Fruit fly (Drosophila melanogaster) whole organism, embryonic: Measurements from ENCODE around the gene CG12054.
A peak's percentile ranks its signal among the peaks of the same experiment; 100 is the strongest.

Source experiments
- Bdp1 ChIP-seq: fragments of 200-800 bp; sonication (Bioruptor generic); optimal IDR thresholded peaks from 3 replicates; lab custom pipeline; 2016; ENCODE audit warnings: missing biosample characterization, missing genetic modification characterization
- CG10209 ChIP-seq: fragments of 200-800 bp; sonication (Bioruptor generic); optimal IDR thresholded peaks from 3 replicates; lab custom pipeline; 2017; ENCODE audit warnings: missing biosample characterization, mild to moderate bottlenecking, missing genetic modification characterization, missing genetic modification reagents
- CG10321 ChIP-seq: fragments of 200-800 bp; sonication (Bioruptor generic); IDR thresholded peaks from 2 replicates; pipeline ENCODE4 v1.3.6; 2022; ENCODE audit warnings: missing biosample characterization, missing genetic modification characterization
- CG10959 ChIP-seq: fragments of 200-800 bp; sonication (Bioruptor generic); IDR thresholded peaks from 2 replicates; pipeline ENCODE4 v1.3.6; 2022; ENCODE audit warnings: missing biosample characterization, missing genetic modification characterization
- CG11398 ChIP-seq: fragments of 200-800 bp; sonication (Bioruptor generic); optimal IDR thresholded peaks from 2 replicates; lab custom pipeline; 2016; ENCODE audit warnings: missing biosample characterization, missing genetic modification characterization
- CG11695 ChIP-seq: fragments of 200-800 bp; sonication (Bioruptor generic); IDR thresholded peaks from 3 replicates; pipeline ENCODE4 v1.3.6; 2022; ENCODE audit warnings: missing biosample characterization, missing genetic modification characterization
- CG14014 ChIP-seq: fragments of 200-800 bp; sonication (Bioruptor generic); IDR thresholded peaks from 2 replicates; pipeline ENCODE4 v1.3.6; 2022; ENCODE audit warnings: missing biosample characterization, missing genetic modification characterization
- CG16863 ChIP-seq: fragments of 200-800 bp; sonication (Bioruptor generic); optimal IDR thresholded peaks from 3 replicates; lab custom pipeline; 2016; ENCODE audit warnings: missing biosample characterization, missing genetic modification characterization
- CG18011 ChIP-seq: fragments of 200-800 bp; sonication (Bioruptor generic); optimal IDR thresholded peaks from 2 replicates; lab custom pipeline; 2017; ENCODE audit warnings: missing biosample characterization, missing genetic modification characterization, mild to moderate bottlenecking, moderate library complexity, missing genotype
- CG2116 ChIP-seq: fragments of 200-800 bp; sonication (Bioruptor generic); optimal IDR thresholded peaks from 3 replicates; lab custom pipeline; 2018; ENCODE audit warnings: missing biosample characterization, mild to moderate bottlenecking, missing genetic modification characterization
- CG2202 ChIP-seq: fragments of 200-800 bp; sonication (Bioruptor generic); optimal IDR thresholded peaks from 2 replicates; lab custom pipeline; 2018; ENCODE audit warnings: missing biosample characterization, mild to moderate bottlenecking, missing genetic modification characterization
- CG2712 ChIP-seq: fragments of 200-800 bp; optimal IDR thresholded peaks from 3 replicates; lab custom pipeline; 2019; ENCODE audit warnings: missing biosample characterization, mild to moderate bottlenecking, missing genetic modification characterization, moderate library complexity
- CG2875 ChIP-seq: fragments of 200-800 bp; sonication (Bioruptor generic); optimal IDR thresholded peaks from 2 replicates; lab custom pipeline; 2017; ENCODE audit warnings: missing biosample characterization, mild to moderate bottlenecking, missing genetic modification characterization, missing genetic modification reagents
- CG32772 ChIP-seq: fragments of 200-800 bp; sonication (Bioruptor generic); IDR thresholded peaks from 2 replicates; pipeline ENCODE4 v1.3.6; 2022; ENCODE audit warnings: missing biosample characterization, missing genetic modification characterization
- CG3281 ChIP-seq: fragments of 200-800 bp; sonication (Bioruptor generic); optimal IDR thresholded peaks from 3 replicates; lab custom pipeline; 2017; ENCODE audit warnings: missing biosample characterization, mild to moderate bottlenecking, missing genetic modification characterization
- CG3838 ChIP-seq: fragments of 200-800 bp; sonication (Bioruptor generic); optimal IDR thresholded peaks from 3 replicates; lab custom pipeline; 2016; ENCODE audit warnings: missing biosample characterization, missing genetic modification characterization
- CG42726 ChIP-seq: fragments of 200-800 bp; sonication (Bioruptor generic); IDR thresholded peaks from 2 replicates; pipeline ENCODE4 v1.3.6; 2022; ENCODE audit warnings: missing biosample characterization, missing genetic modification characterization; ENCODE audit not compliant: partially characterized antibody
- CG4360 ChIP-seq: fragments of 200-800 bp; sonication (Bioruptor generic); IDR thresholded peaks from 2 replicates; pipeline ENCODE4 v1.3.6; 2022; ENCODE audit warnings: missing biosample characterization, missing genetic modification characterization
- CG43689 ChIP-seq: fragments of 200-800 bp; sonication (Bioruptor generic); IDR thresholded peaks from 2 replicates; pipeline ENCODE4 v1.3.6; 2022; ENCODE audit warnings: missing biosample characterization, missing genetic modification characterization
- CG8290 ChIP-seq, 3 experiments: fragments of 200-800 bp; sonication (Bioruptor generic); optimal IDR thresholded peaks; 2 replicates each; lab custom pipeline; 2016 to 2019; ENCODE audit warnings: missing biosample characterization in 3 of 3, missing genetic modification characterization in 3 of 3, mild to moderate bottlenecking in 2 of 3, moderate library complexity in 1 of 3
- Dip2 ChIP-seq: fragments of 200-800 bp; sonication (Bioruptor generic); IDR thresholded peaks from 2 replicates; pipeline ENCODE4 v1.3.6; 2022; ENCODE audit warnings: missing biosample characterization, missing genetic modification characterization
- E2f2 ChIP-seq: fragments of 200-800 bp; sonication (Bioruptor generic); IDR thresholded peaks from 2 replicates; pipeline ENCODE4 v1.3.6; 2022; ENCODE audit warnings: missing biosample characterization, missing genetic modification characterization
- Eip74EF ChIP-seq, 2 experiments: fragments of 200-800 bp in 1 of 2; fragments of >200 bp in 1 of 2; sonication (Bioruptor generic) in 1 of 2; optimal IDR thresholded peaks; 2 replicates each; lab custom pipeline; 2017 to 2019; ENCODE audit warnings: missing biosample characterization in 2 of 2, missing genetic modification characterization in 2 of 2, mild to moderate bottlenecking in 1 of 2, moderate library complexity in 1 of 2
- Hr51 ChIP-seq, 2 experiments: fragments of 200-800 bp; sonication (Bioruptor generic); optimal IDR thresholded peaks; 2 replicates in 1 of 2; 3 replicates in 1 of 2; lab custom pipeline; 2016 to 2018; ENCODE audit warnings: missing biosample characterization in 2 of 2, missing genetic modification characterization in 2 of 2, mild to moderate bottlenecking in 1 of 2, moderate library complexity in 1 of 2
- Lpt ChIP-seq: fragments of >200 bp; optimal IDR thresholded peaks from 2 replicates; lab custom pipeline; 2018; ENCODE audit warnings: missing biosample characterization, missing genetic modification characterization
- MESR4 ChIP-seq: fragments of 200-800 bp; sonication (Bioruptor generic); optimal IDR thresholded peaks from 2 replicates; lab custom pipeline; 2018; ENCODE audit warnings: missing biosample characterization, mild to moderate bottlenecking, missing genetic modification characterization, moderate library complexity
- MTF-1 ChIP-seq: fragments of 200-800 bp; sonication (Bioruptor generic); optimal IDR thresholded peaks from 2 replicates; lab custom pipeline; 2018; ENCODE audit warnings: missing biosample characterization, mild to moderate bottlenecking, missing genetic modification characterization, borderline replicate concordance
- Nf-YC ChIP-seq: fragments of 200-800 bp; optimal IDR thresholded peaks from 3 replicates; lab custom pipeline; 2019; ENCODE audit warnings: missing biosample characterization, mild to moderate bottlenecking, missing genetic modification characterization, moderate library complexity
- NfI ChIP-seq: fragments of 200-800 bp; sonication (Bioruptor generic); optimal IDR thresholded peaks from 3 replicates; lab custom pipeline; 2018; ENCODE audit warnings: missing biosample characterization, mild to moderate bottlenecking, missing genetic modification characterization, moderate library complexity
- Rx ChIP-seq: fragments of 200-800 bp; sonication (Bioruptor generic); IDR thresholded peaks from 2 replicates; pipeline ENCODE4 v1.3.6; 2022; ENCODE audit warnings: missing biosample characterization, missing genetic modification characterization
- Sox102F ChIP-seq: fragments of 200-800 bp; sonication (Bioruptor generic); optimal IDR thresholded peaks from 2 replicates; lab custom pipeline; 2018; ENCODE audit warnings: missing biosample characterization, mild to moderate bottlenecking, missing genetic modification characterization, moderate library complexity
- Ssrp ChIP-seq: fragments of 200-800 bp; sonication (Bioruptor generic); optimal IDR thresholded peaks from 2 replicates; lab custom pipeline; 2018; ENCODE audit warnings: missing biosample characterization, mild to moderate bottlenecking, missing genetic modification characterization, moderate library complexity
- bigmax ChIP-seq: fragments of 200-800 bp; sonication (Bioruptor generic); optimal IDR thresholded peaks from 2 replicates; lab custom pipeline; 2018; ENCODE audit warnings: missing biosample characterization, mild to moderate bottlenecking, missing genetic modification characterization
- br ChIP-seq: fragments of >200 bp; optimal IDR thresholded peaks from 2 replicates; lab custom pipeline; 2017
- esg ChIP-seq: fragments of 200-800 bp; sonication (Bioruptor generic); conservative IDR thresholded peaks from 2 replicates; pipeline ENCODE4 v1.3.6; 2022; ENCODE audit warnings: missing biosample characterization, missing genetic modification characterization
- gcm ChIP-seq: fragments of 200-800 bp; sonication (Bioruptor generic); optimal IDR thresholded peaks from 2 replicates; lab custom pipeline; 2019; ENCODE audit warnings: missing biosample characterization, mild to moderate bottlenecking, missing genetic modification characterization, moderate library complexity
- gt ChIP-seq: fragments of 200-800 bp; sonication (Bioruptor generic); IDR thresholded peaks from 2 replicates; pipeline ENCODE4 v1.3.6; 2022; ENCODE audit warnings: missing biosample characterization, missing genetic modification characterization
- jumu ChIP-seq: fragments of 200-800 bp; sonication (Bioruptor generic); optimal IDR thresholded peaks from 3 replicates; lab custom pipeline; 2016; ENCODE audit warnings: missing biosample characterization, missing genetic modification characterization
- lilli ChIP-seq: fragments of 200-800 bp; sonication (Bioruptor generic); optimal IDR thresholded peaks from 3 replicates; lab custom pipeline; 2016; ENCODE audit warnings: missing biosample characterization, missing genetic modification characterization
- nom ChIP-seq: fragments of 200-800 bp; sonication (Bioruptor generic); optimal IDR thresholded peaks from 2 replicates; lab custom pipeline; 2017; ENCODE audit warnings: missing biosample characterization, missing genetic modification characterization, mild to moderate bottlenecking, moderate library complexity, missing genetic modification reagents
- pita ChIP-seq: fragments of 200-800 bp; sonication (Bioruptor generic); optimal IDR thresholded peaks from 2 replicates; lab custom pipeline; 2017; ENCODE audit warnings: missing biosample characterization, mild to moderate bottlenecking, missing genetic modification characterization
- pnt ChIP-seq: fragments of 200-800 bp; sonication (Bioruptor generic); optimal IDR thresholded peaks from 3 replicates; lab custom pipeline; 2016; ENCODE audit warnings: missing biosample characterization, missing genetic modification characterization
- sim ChIP-seq: fragments of 200-800 bp; sonication (Bioruptor generic); IDR thresholded peaks from 2 replicates; pipeline ENCODE4 v1.3.6; 2022; ENCODE audit warnings: missing biosample characterization, missing genetic modification characterization
- slbo ChIP-seq: fragments of 200-800 bp; sonication (Bioruptor generic); IDR thresholded peaks from 2 replicates; pipeline ENCODE4 v1.3.6; 2022; ENCODE audit warnings: missing biosample characterization, missing genetic modification characterization
- trem ChIP-seq: fragments of 200-800 bp; optimal IDR thresholded peaks from 3 replicates; lab custom pipeline; 2019; ENCODE audit warnings: missing biosample characterization, mild to moderate bottlenecking, missing genetic modification characterization, moderate library complexity
- vvl ChIP-seq: fragments of 200-800 bp; sonication (Bioruptor generic); IDR thresholded peaks from 2 replicates; pipeline ENCODE4 v1.3.6; 2022; ENCODE audit warnings: missing biosample characterization, missing genetic modification characterization
- yki ChIP-seq: fragments of >200 bp; optimal IDR thresholded peaks from 3 replicates; lab custom pipeline; 2018
- zen ChIP-seq: fragments of 200-800 bp; sonication (Bioruptor generic); optimal IDR thresholded peaks from 3 replicates; lab custom pipeline; 2018; ENCODE audit warnings: missing biosample characterization, mild to moderate bottlenecking, missing genetic modification characterization, moderate library complexity

CG12054 gene

DNA sequence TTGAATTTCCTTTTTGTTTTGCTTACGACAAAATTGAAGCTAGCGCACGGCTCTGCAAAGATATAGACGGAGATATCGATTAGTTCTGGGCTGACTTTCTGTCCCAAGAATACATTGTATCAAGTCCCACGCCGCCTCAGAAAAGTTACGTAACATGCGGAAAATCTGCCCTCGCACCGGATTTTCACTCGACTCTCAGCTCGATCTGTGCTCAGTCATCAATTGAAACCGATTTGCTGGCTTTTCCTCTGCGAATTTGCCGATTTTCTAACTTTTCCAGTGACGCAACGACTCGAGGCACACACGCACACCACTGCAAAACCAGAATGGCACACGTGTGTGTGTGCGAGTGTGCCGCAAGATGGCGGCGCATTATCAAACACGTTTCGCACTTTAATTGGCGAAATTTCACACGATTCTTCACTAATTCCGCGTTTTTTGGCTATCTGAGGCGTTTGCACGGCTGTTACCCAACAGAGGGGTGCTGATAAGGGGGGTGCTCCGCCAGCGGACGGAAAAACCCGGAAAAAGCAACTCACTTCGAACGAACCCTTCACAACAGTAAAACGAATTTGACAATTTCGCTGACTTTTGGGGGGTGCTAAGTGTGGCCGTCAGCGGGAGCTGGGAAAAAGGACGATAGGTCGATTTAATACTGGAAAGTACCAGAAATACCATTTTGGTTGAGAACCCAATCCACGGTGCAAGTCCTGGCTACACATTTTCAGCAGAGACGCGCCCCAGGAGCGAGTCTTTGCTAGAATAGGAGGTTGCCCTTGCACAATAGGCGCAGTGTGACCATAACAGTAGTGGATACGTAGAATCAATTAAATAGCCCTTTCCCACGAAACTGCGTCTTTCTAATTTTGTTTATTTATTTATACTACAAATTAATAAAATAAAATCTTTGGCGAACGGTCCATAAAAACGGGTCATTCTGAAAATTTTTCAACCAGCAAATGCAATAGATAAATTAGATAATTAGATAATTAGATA is 1.2 kb upstream of the CG12054 start, which contains the start of gene ATPsynC (continued):
- no peak for TF ChIP-seq CG43689 (GFP tag; lab: Robert Waterston, UW)
- peak; percentile 61 for TF ChIP-seq CG11398 (GFP tag; lab: Kevin White, UChicago)
- no peak for TF ChIP-seq CG32772 (GFP tag; lab: Robert Waterston, UW)
- TF ChIP-seq CG2116 = peak; percentile 51
- TF ChIP-seq gcm (GFP tag; lab: Kevin White, UChicago) = peak; percentile 31
- peak; percentile 24 for TF ChIP-seq Bdp1 (GFP tag; lab: Kevin White, UChicago)
- TF ChIP-seq CG10321 (GFP tag; lab: Robert Waterston, UW) = no peak
- no peak for TF ChIP-seq CG14014 (GFP tag; lab: Robert Waterston, UW)
- no peak for TF ChIP-seq CG4360 (GFP tag; lab: Robert Waterston, UW)
- TF ChIP-seq gt (GFP tag; lab: Robert Waterston, UW) = no peak
- no peak for TF ChIP-seq CG18011 (GFP tag; lab: Kevin White, UChicago)
- TF ChIP-seq sim (GFP tag; lab: Robert Waterston, UW) = no peak
- TF ChIP-seq jumu (GFP tag; lab: Kevin White, UChicago) = peak; percentile 36
- TF ChIP-seq Dip2 (GFP tag; lab: Robert Waterston, UW) = no peak
- no peak for TF ChIP-seq Sox102F (GFP tag; lab: Kevin White, UChicago)
- TF ChIP-seq CG16863 (GFP tag; lab: Kevin White, UChicago) = no peak
- no peak for TF ChIP-seq E2f2 (GFP tag; lab: Robert Waterston, UW)
- TF ChIP-seq trem = peak; percentile 81
- no peak for TF ChIP-seq br (lab: Kevin White, UChicago)
- TF ChIP-seq Eip74EF (GFP tag; optimal IDR thresholded peaks at IDR 0.05; lab: Kevin White, UChicago) = peak in 1 of 2 experiments; percentile 86
- TF ChIP-seq slbo = no peak
- TF ChIP-seq Hr51 (GFP tag; optimal IDR thresholded peaks at IDR 0.05; lab: Kevin White, UChicago) = peak; percentile 23 to 24
- no peak for TF ChIP-seq CG11695 (GFP tag; lab: Robert Waterston, UW)
- TF ChIP-seq vvl (GFP tag; lab: Robert Waterston, UW) = no peak
- peak; percentile 9 for TF ChIP-seq CG8290 (GFP tag; optimal IDR thresholded peaks at IDR 0.05; lab: Kevin White, UChicago)
- peak in 1 of 2 experiments; percentile 93 for TF ChIP-seq CG8290 (tag; optimal IDR thresholded peaks at IDR 0.05; lab: Kevin White, UChicago)
- peak; percentile 39 for TF ChIP-seq Nf-YC (tag; lab: Kevin White, UChicago)
- peak; percentile 85 for TF ChIP-seq bigmax (GFP tag; lab: Kevin White, UChicago)
- peak; percentile 1 for TF ChIP-seq Ssrp
- peak; percentile 100 for TF ChIP-seq MESR4 (GFP tag; lab: Kevin White, UChicago)
- TF ChIP-seq NfI (GFP tag; lab: Kevin White, UChicago) = peak; percentile 17
- peak; percentile 21 for TF ChIP-seq CG2202 (tag; lab: Kevin White, UChicago)
- peak; percentile 100 for TF ChIP-seq pita
- peak; percentile 66 for TF ChIP-seq nom (GFP tag; lab: Kevin White, UChicago)
- no peak for TF ChIP-seq CG2875 (GFP tag; lab: Kevin White, UChicago)
- peak; percentile 52 for TF ChIP-seq CG2712 (tag; lab: Kevin White, UChicago)
- peak; percentile 57 for TF ChIP-seq CG3281 (GFP tag; lab: Kevin White, UChicago)
- TF ChIP-seq yki (lab: Kevin White, UChicago) = peak; percentile 15
- no peak for TF ChIP-seq CG10959 (GFP tag; lab: Robert Waterston, UW)
- TF ChIP-seq pnt (GFP tag; lab: Kevin White, UChicago) = no peak
- peak; percentile 75 for TF ChIP-seq lilli
- TF ChIP-seq Rx (GFP tag; lab: Robert Waterston, UW) = no peak
- no peak for TF ChIP-seq Lpt
- no peak for TF ChIP-seq CG42726 (GFP tag; lab: Robert Waterston, UW)
- TF ChIP-seq CG3838 (GFP tag; lab: Kevin White, UChicago) = no peak
- peak; percentile 34 for TF ChIP-seq CG10209 (GFP tag; lab: Kevin White, UChicago)
- no peak for TF ChIP-seq esg (GFP tag; lab: Robert Waterston, UW)
- TF ChIP-seq zen (tag; lab: Kevin White, UChicago) = peak; percentile 40
- TF ChIP-seq MTF-1 (GFP tag; lab: Kevin White, UChicago) = peak; percentile 7
